Worm (Caenorhabditis elegans) whole organism, young adult: ENCODE results near the gene Y4C6B.3.
A peak's percentile ranks its signal among the peaks of the same experiment; 100 is the strongest.

Experiments
- B0261.1 ChIP-seq: sonication (generic microtip); optimal IDR thresholded peaks from 2 replicates; lab custom pipeline; 2016; ENCODE audit warnings: mild to moderate bottlenecking, missing genetic modification characterization, moderate library complexity, missing compliant biosample characterization
- C06A6.2 ChIP-seq: fragments of 200-800 bp; sonication (Bioruptor generic); conservative IDR thresholded peaks from 2 replicates; pipeline ENCODE4 v1.3.6; 2022; ENCODE audit warnings: missing genetic modification characterization, missing compliant biosample characterization
- D2030.7 ChIP-seq: fragments of 200-800 bp; sonication (Bioruptor generic); IDR thresholded peaks from 2 replicates; pipeline ENCODE4 v1.3.6; 2022; ENCODE audit warnings: missing genetic modification reagents, missing genetic modification characterization, missing compliant biosample characterization
- F22D6.2 ChIP-seq: sonication (generic microtip); optimal IDR thresholded peaks from 2 replicates; lab custom pipeline; 2016; ENCODE audit warnings: mild to moderate bottlenecking, missing genetic modification characterization, missing compliant biosample characterization
- F23B12.7 ChIP-seq: sonication (generic microtip); optimal IDR thresholded peaks from 2 replicates; lab custom pipeline; 2017; ENCODE audit warnings: missing genetic modification characterization, mild to moderate bottlenecking, missing compliant biosample characterization, antibody characterized with exemption, moderate library complexity; ENCODE audit not compliant: insufficient read depth
- F33H1.4 ChIP-seq: fragments of 200-800 bp; sonication (Bioruptor generic); IDR thresholded peaks from 2 replicates; pipeline ENCODE4 v1.3.6; 2022; ENCODE audit warnings: missing genetic modification reagents, missing genetic modification characterization, missing compliant biosample characterization
- F52B5.7 ChIP-seq: sonication (generic microtip); optimal IDR thresholded peaks from 2 replicates; lab custom pipeline; 2016; ENCODE audit warnings: mild to moderate bottlenecking, missing genetic modification characterization, missing compliant biosample characterization
- F55B11.4 ChIP-seq: sonication (generic microtip); optimal IDR thresholded peaks from 2 replicates; lab custom pipeline; 2016; ENCODE audit warnings: missing compliant biosample characterization, missing genetic modification characterization, borderline replicate concordance; ENCODE audit not compliant: insufficient read depth
- K11D2.4 ChIP-seq: fragments of 200-800 bp; sonication (Bioruptor generic); IDR thresholded peaks from 2 replicates; pipeline ENCODE4 v1.3.6; 2022; ENCODE audit warnings: missing genetic modification reagents, missing genetic modification characterization, missing compliant biosample characterization
- ZK185.1 ChIP-seq: sonication (generic microtip); optimal IDR thresholded peaks from 2 replicates; lab custom pipeline; 2016; ENCODE audit warnings: mild to moderate bottlenecking, missing genetic modification characterization, missing compliant biosample characterization; ENCODE audit not compliant: poor library complexity, severe bottlenecking
- ama-1 ChIP-seq, 3 experiments: fragments of 150-350 bp in 1 of 3; sonication (generic microtip) in 2 of 3; optimal IDR thresholded peaks; 2 replicates each; lab custom pipeline; 2014 to 2018; ENCODE audit warnings: missing biosample characterization in 2 of 3, missing genetic modification characterization in 2 of 3, missing genetic modification reagents in 2 of 3
- attf-6 ChIP-seq: fragments of 200-800 bp; sonication (Bioruptor generic); IDR thresholded peaks from 2 replicates; pipeline ENCODE4 v1.3.6; 2022; ENCODE audit warnings: missing genetic modification reagents, missing genetic modification characterization, missing compliant biosample characterization
- ccch-3 ChIP-seq: fragments of 200-800 bp; sonication (Bioruptor generic); optimal IDR thresholded peaks from 2 replicates; lab custom pipeline; 2018; ENCODE audit warnings: mild to moderate bottlenecking, missing genetic modification characterization, missing compliant biosample characterization
- cebp-1 ChIP-seq, 2 experiments: fragments of 200-800 bp in 1 of 2; sonication (Bioruptor generic) in 1 of 2; sonication (generic microtip) in 1 of 2; IDR thresholded peaks in 1 of 2; optimal IDR thresholded peaks in 1 of 2; 2 replicates each; pipeline versions ENCODE4 v1.3.6 to Lab custom; 2017 to 2022; ENCODE audit warnings: missing compliant biosample characterization in 2 of 2, missing genetic modification characterization in 2 of 2, mild to moderate bottlenecking in 1 of 2, missing genetic modification reagents in 1 of 2, moderate library complexity in 1 of 2
- ceh-100 ChIP-seq: fragments of 200-800 bp; sonication (Bioruptor generic); IDR thresholded peaks from 2 replicates; pipeline ENCODE4 v1.3.6; 2022; ENCODE audit warnings: missing genetic modification reagents, missing genetic modification characterization, missing compliant biosample characterization
- ceh-91 ChIP-seq: fragments of 200-800 bp; sonication (Bioruptor generic); IDR thresholded peaks from 2 replicates; pipeline ENCODE4 v1.3.6; 2022; ENCODE audit warnings: missing genetic modification reagents, missing genetic modification characterization, missing compliant biosample characterization
- die-1 ChIP-seq: sonication (generic microtip); optimal IDR thresholded peaks from 2 replicates; lab custom pipeline; 2016; ENCODE audit warnings: missing genotype, mild to moderate bottlenecking, missing genetic modification characterization, missing compliant biosample characterization
- efl-1 ChIP-seq: fragments of 150-350 bp; optimal IDR thresholded peaks from 2 replicates; lab custom pipeline; 2014; ENCODE audit warnings: missing biosample characterization, missing genetic modification reagents, missing genetic modification characterization
- fkh-3 ChIP-seq: sonication (generic microtip); optimal IDR thresholded peaks from 2 replicates; lab custom pipeline; 2016; ENCODE audit warnings: mild to moderate bottlenecking, missing genetic modification characterization, missing compliant biosample characterization
- let-526 ChIP-seq: fragments of 200-800 bp; sonication (Bioruptor generic); IDR thresholded peaks from 2 replicates; pipeline ENCODE4 v1.3.6; 2022; ENCODE audit warnings: missing genetic modification reagents, missing genetic modification characterization, missing compliant biosample characterization
- let-607 ChIP-seq, 2 experiments: fragments of 200-800 bp in 1 of 2; sonication (Bioruptor generic) in 1 of 2; sonication (generic microtip) in 1 of 2; optimal IDR thresholded peaks; 2 replicates each; lab custom pipeline; 2016 to 2018; ENCODE audit warnings: mild to moderate bottlenecking in 2 of 2, missing compliant biosample characterization in 2 of 2, missing genetic modification characterization in 2 of 2, moderate library complexity in 2 of 2, missing genotype in 1 of 2
- lin-26 ChIP-seq: fragments of 200-800 bp; sonication (Bioruptor generic); IDR thresholded peaks from 2 replicates; pipeline ENCODE4 v1.3.6; 2022; ENCODE audit warnings: missing genetic modification reagents, missing genetic modification characterization, missing compliant biosample characterization
- lin-35 ChIP-seq, 3 experiments: fragments of 150-350 bp in 2 of 3; sonication (generic microtip) in 1 of 3; optimal IDR thresholded peaks; 2 replicates each; lab custom pipeline; 2014 to 2018; ENCODE audit warnings: missing biosample characterization in 3 of 3, missing genetic modification characterization in 3 of 3, missing genetic modification reagents in 3 of 3
- lin-40 ChIP-seq: sonication (generic microtip); optimal IDR thresholded peaks from 2 replicates; lab custom pipeline; 2016; ENCODE audit warnings: missing genetic modification characterization, mild to moderate bottlenecking, missing compliant biosample characterization, missing genotype, missing genetic modification reagents
- lsl-1 ChIP-seq: fragments of 200-800 bp; sonication (Bioruptor generic); optimal IDR thresholded peaks from 2 replicates; lab custom pipeline; 2018; ENCODE audit warnings: mild to moderate bottlenecking, missing genetic modification characterization, moderate library complexity, missing compliant biosample characterization
- madf-3 ChIP-seq: fragments of 200-800 bp; sonication (Bioruptor generic); IDR thresholded peaks from 2 replicates; pipeline ENCODE4 v1.3.6; 2022; ENCODE audit warnings: missing genetic modification reagents, missing genetic modification characterization, missing compliant biosample characterization
- madf-6 ChIP-seq: fragments of 200-800 bp; sonication (Bioruptor generic); IDR thresholded peaks from 2 replicates; pipeline ENCODE4 v1.3.6; 2022; ENCODE audit warnings: missing genetic modification reagents, missing genetic modification characterization, missing compliant biosample characterization
- mcd-1 ChIP-seq: fragments of 200-800 bp; sonication (Bioruptor generic); IDR thresholded peaks from 2 replicates; pipeline ENCODE4 v1.3.6; 2022; ENCODE audit warnings: missing genetic modification reagents, missing genetic modification characterization, missing compliant biosample characterization
- nfyb-1 ChIP-seq: fragments of 200-800 bp; sonication (Bioruptor generic); IDR thresholded peaks from 2 replicates; pipeline ENCODE4 v1.3.6; 2022; ENCODE audit warnings: missing genetic modification reagents, missing genetic modification characterization, missing compliant biosample characterization
- nhr-80 ChIP-seq: sonication (generic microtip); optimal IDR thresholded peaks from 2 replicates; lab custom pipeline; 2016; ENCODE audit warnings: missing genetic modification characterization, missing compliant biosample characterization
- rec-8 ChIP-seq, 2 experiments: sonication (generic microtip); optimal IDR thresholded peaks; 2 replicates each; lab custom pipeline; 2016; ENCODE audit warnings: mild to moderate bottlenecking in 2 of 2, missing genetic modification characterization in 2 of 2, missing genetic modification reagents in 2 of 2, missing genotype in 2 of 2, missing biosample characterization in 1 of 2, missing compliant biosample characterization in 1 of 2, moderate library complexity in 1 of 2
- rpc-1 ChIP-seq, 2 experiments: fragments of 150-350 bp in 1 of 2; sonication (generic microtip) in 1 of 2; optimal IDR thresholded peaks; 2 replicates each; lab custom pipeline; 2014 to 2018; ENCODE audit warnings: missing biosample characterization in 1 of 2, missing genetic modification characterization in 1 of 2, missing genetic modification reagents in 1 of 2, missing genotype in 1 of 2
- sdz-38 ChIP-seq: sonication (generic microtip); optimal IDR thresholded peaks from 2 replicates; lab custom pipeline; 2016; ENCODE audit warnings: missing genotype, missing genetic modification characterization, missing compliant biosample characterization
- snpc-1.3 ChIP-seq: sonication (generic microtip); optimal IDR thresholded peaks from 2 replicates; lab custom pipeline; 2017; ENCODE audit warnings: missing genetic modification characterization, mild to moderate bottlenecking, missing compliant biosample characterization, antibody characterized with exemption, moderate library complexity, missing genotype, missing genetic modification reagents; ENCODE audit not compliant: insufficient read depth
- snpc-3.4 ChIP-seq: sonication (generic microtip); optimal IDR thresholded peaks from 2 replicates; lab custom pipeline; 2017; ENCODE audit warnings: missing genetic modification characterization, mild to moderate bottlenecking, missing compliant biosample characterization, antibody characterized with exemption, moderate library complexity, missing genotype, missing genetic modification reagents
- snpc-4 ChIP-seq, 5 experiments: fragments of 150-350 bp in 1 of 5; sonication (generic microtip) in 4 of 5; optimal IDR thresholded peaks; 2 replicates each; lab custom pipeline; 2014 to 2018; ENCODE audit warnings: missing genetic modification characterization in 5 of 5, missing biosample characterization in 3 of 5, antibody characterized with exemption in 2 of 5, mild to moderate bottlenecking in 2 of 5, missing compliant biosample characterization in 2 of 5, missing genotype in 2 of 5, moderate library complexity in 2 of 5, missing genetic modification reagents in 1 of 5
- tbp1 ChIP-seq: fragments of 200-800 bp; sonication (Bioruptor generic); optimal IDR thresholded peaks from 2 replicates; lab custom pipeline; 2018; ENCODE audit warnings: mild to moderate bottlenecking, missing genetic modification characterization, missing compliant biosample characterization
- unc-130 ChIP-seq: sonication (generic microtip); optimal IDR thresholded peaks from 2 replicates; lab custom pipeline; 2016; ENCODE audit warnings: missing genetic modification reagents, missing genetic modification characterization, missing compliant biosample characterization
- unc-62 ChIP-seq: fragments of 150-350 bp; optimal IDR thresholded peaks from 2 replicates; lab custom pipeline; 2014; ENCODE audit warnings: missing biosample characterization, missing genetic modification reagents, missing genetic modification characterization
- zfh-2 ChIP-seq: fragments of 200-800 bp; sonication (Bioruptor generic); conservative IDR thresholded peaks from 2 replicates; pipeline ENCODE4 v1.3.6; 2022; ENCODE audit warnings: missing genetic modification reagents, missing genetic modification characterization, missing compliant biosample characterization
- ztf-22 ChIP-seq: fragments of 200-800 bp; sonication (Bioruptor generic); optimal IDR thresholded peaks from 2 replicates; lab custom pipeline; 2018; ENCODE audit warnings: mild to moderate bottlenecking, missing genetic modification characterization, moderate library complexity, missing compliant biosample characterization
- ztf-26 ChIP-seq: sonication (generic microtip); optimal IDR thresholded peaks from 2 replicates; lab custom pipeline; 2017; ENCODE audit warnings: missing genetic modification characterization, missing compliant biosample characterization

Gene Y4C6B.3

DNA sequence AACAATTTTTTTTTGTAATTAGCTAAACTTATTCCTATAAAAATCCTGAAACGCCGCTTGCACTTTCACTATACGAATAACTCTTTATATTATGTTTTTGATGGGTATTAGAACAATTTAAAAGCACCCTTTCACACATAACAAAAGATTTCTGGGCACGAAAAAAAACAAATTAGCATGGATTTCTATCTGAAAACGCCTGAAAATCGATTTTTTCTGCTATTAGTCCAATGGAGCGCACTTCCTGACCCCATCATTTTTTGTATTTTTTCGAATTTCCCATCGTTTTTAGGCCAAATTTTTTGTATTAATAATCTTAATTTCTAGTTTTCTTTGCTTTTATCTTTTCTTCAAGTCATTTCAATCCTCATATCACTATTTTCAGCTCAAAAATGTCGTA lies 37.1 kb downstream of the Y4C6B.3 start, which contains the start of gene F41H10.3:
Gene F41H10.3 (plus strand): TSS at position 388 of the 400 bp plus-strand sequence.
- TF ChIP-seq madf-6 (GFP tag; lab: Robert Waterston, UW) = no peak
- TF ChIP-seq mcd-1 (GFP tag; lab: Robert Waterston, UW) = 0 out of 2 replicates have a peak, but pooled peaks have one; percentile 31

DNA sequence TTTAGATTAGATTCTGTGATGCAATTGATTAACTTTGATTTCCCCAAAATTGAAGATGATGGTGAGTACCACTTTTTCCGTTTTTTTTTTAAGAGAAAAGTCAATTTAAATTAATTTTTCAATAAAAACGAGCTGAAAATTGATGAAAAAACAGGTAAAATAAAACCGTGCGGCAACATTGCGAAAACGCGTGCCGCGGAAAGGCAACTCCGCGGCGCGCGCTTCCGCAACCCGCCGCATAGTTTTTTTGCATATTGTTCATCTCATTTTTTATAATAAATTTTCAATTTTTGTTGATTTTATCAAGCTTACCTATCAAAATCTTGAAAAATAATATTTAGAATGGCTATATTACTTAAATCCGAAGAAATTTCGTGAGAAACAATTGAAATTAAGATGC lies 38.6 kb downstream of the Y4C6B.3 start:
- no peak for TF ChIP-seq attf-6 (GFP tag; lab: Robert Waterston, UW)
- peak; percentile 14 for TF ChIP-seq rpc-1 (optimal IDR thresholded peaks at IDR 0.05; lab: Kevin White, UChicago)
- no peak for TF ChIP-seq rpc-1 (tag; optimal IDR thresholded peaks at IDR 0.05; lab: Kevin White, UChicago)
- no peak for TF ChIP-seq zfh-2
- no peak for TF ChIP-seq let-607 (tag; optimal IDR thresholded peaks at IDR 0.05; lab: Kevin White, UChicago)
- TF ChIP-seq die-1 (tag; lab: Kevin White, UChicago) = no peak
- no peak for TF ChIP-seq cebp-1 (GFP tag; IDR thresholded peaks at IDR 0.05; lab: Robert Waterston, UW)
- TF ChIP-seq cebp-1 (tag; optimal IDR thresholded peaks at IDR 0.05; lab: Kevin White, UChicago) = peak; percentile 6
- TF ChIP-seq fkh-3 (tag; lab: Kevin White, UChicago) = no peak
- no peak for TF ChIP-seq ztf-26 (tag; lab: Kevin White, UChicago)
- peak; percentile 12 for TF ChIP-seq efl-1 (GFP tag; lab: Kevin White, UChicago)
- no peak for TF ChIP-seq snpc-4 (GFP tag; optimal IDR thresholded peaks at IDR 0.05; lab: Kevin White, UChicago)
- peak in 2 of 4 experiments; percentile 65 to 78 for TF ChIP-seq snpc-4 (tag; optimal IDR thresholded peaks at IDR 0.05; lab: Kevin White, UChicago)
- no peak for TF ChIP-seq F52B5.7
- no peak for TF ChIP-seq nfyb-1
- TF ChIP-seq let-526 (GFP tag; lab: Robert Waterston, UW) = no peak
- TF ChIP-seq snpc-1.3 (tag; lab: Kevin White, UChicago) = peak; percentile 18
- no peak for TF ChIP-seq lin-40 (tag; lab: Kevin White, UChicago)
- no peak for TF ChIP-seq tbp1 (GFP tag; lab: Kevin White, UChicago)
- TF ChIP-seq ceh-100 (GFP tag; lab: Robert Waterston, UW) = 0 out of 2 replicates have a peak, but pooled peaks have one; percentile 26
- no peak for TF ChIP-seq lin-26 (GFP tag; lab: Robert Waterston, UW)
- no peak for TF ChIP-seq K11D2.4 (GFP tag; lab: Robert Waterston, UW)
- no peak for TF ChIP-seq F55B11.4 (tag; lab: Kevin White, UChicago)
- TF ChIP-seq ccch-3 (GFP tag; lab: Kevin White, UChicago) = no peak
- no peak for TF ChIP-seq snpc-3.4 (tag; lab: Kevin White, UChicago)
- TF ChIP-seq lsl-1 (GFP tag; lab: Kevin White, UChicago) = peak; percentile 9
- no peak for TF ChIP-seq D2030.7 (GFP tag; lab: Robert Waterston, UW)
- no peak for TF ChIP-seq madf-3 (GFP tag; lab: Robert Waterston, UW)
- TF ChIP-seq lin-35 (GFP tag; optimal IDR thresholded peaks at IDR 0.05; lab: Kevin White, UChicago) = no peak

DNA sequence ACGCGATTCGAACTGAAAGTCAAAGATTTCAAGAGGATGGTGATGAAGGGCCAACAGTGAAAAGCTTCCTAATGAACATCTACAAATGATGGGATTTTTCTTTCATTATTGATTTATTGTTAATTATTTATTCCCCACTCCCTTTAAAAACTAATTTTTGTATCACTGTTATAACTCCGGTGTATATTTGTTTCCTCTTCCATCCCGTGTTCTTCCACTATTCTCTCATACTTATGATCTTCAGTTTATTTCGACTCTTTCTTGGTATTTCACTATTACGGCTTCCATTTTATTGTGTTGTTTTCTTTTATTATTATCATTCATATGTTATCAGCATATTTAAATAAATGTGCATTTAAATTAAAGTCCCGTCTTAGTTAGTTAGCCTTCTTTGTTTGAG lies 42.0 kb downstream of the Y4C6B.3 start:
- TF ChIP-seq ztf-22 (GFP tag; lab: Kevin White, UChicago) = no peak
- no peak for TF ChIP-seq F22D6.2 (tag; lab: Kevin White, UChicago)
- TF ChIP-seq ztf-26 (tag; lab: Kevin White, UChicago) = no peak
- TF ChIP-seq sdz-38 (tag; lab: Kevin White, UChicago) = no peak
- no peak for TF ChIP-seq F33H1.4 (GFP tag; lab: Robert Waterston, UW)
- no peak for TF ChIP-seq rec-8 (tag; optimal IDR thresholded peaks at IDR 0.05; lab: Kevin White, UChicago)
- no peak for TF ChIP-seq madf-6 (GFP tag; lab: Robert Waterston, UW)
- TF ChIP-seq nhr-80 = peak; percentile 66
- no peak for TF ChIP-seq snpc-3.4 (tag; lab: Kevin White, UChicago)
- peak; percentile 24 for TF ChIP-seq ZK185.1 (tag; lab: Kevin White, UChicago)
- no peak for TF ChIP-seq ama-1 (optimal IDR thresholded peaks at IDR 0.05; lab: Kevin White, UChicago)
- no peak for TF ChIP-seq ama-1 (GFP tag; optimal IDR thresholded peaks at IDR 0.05; lab: Kevin White, UChicago)
- TF ChIP-seq C06A6.2 = 0 out of 2 replicates have a peak, but pooled peaks have one; percentile 6
- TF ChIP-seq unc-62 (GFP tag; lab: Kevin White, UChicago) = no peak
- peak; percentile 47 for TF ChIP-seq F23B12.7 (tag; lab: Kevin White, UChicago)
- TF ChIP-seq unc-130 (GFP tag; lab: Kevin White, UChicago) = no peak
- no peak for TF ChIP-seq B0261.1 (tag; lab: Kevin White, UChicago)
- TF ChIP-seq ceh-91 = no peak
- TF ChIP-seq lin-40 (tag; lab: Kevin White, UChicago) = no peak
